Worm (Caenorhabditis elegans) whole organism, L1 larva: ENCODE data around the gene C02B10.4.

ENCODE experiments used
- C04F5.9 ChIP-seq: sonication (generic microtip); optimal IDR thresholded peaks from 2 replicates; lab custom pipeline; 2016; ENCODE audit warnings: missing genetic modification characterization, missing compliant biosample characterization
- F16B12.6 ChIP-seq: fragments of 150-350 bp; optimal IDR thresholded peaks from 2 replicates; lab custom pipeline; 2014; ENCODE audit warnings: missing biosample characterization, missing genetic modification characterization
- blmp-1 ChIP-seq: fragments of 150-350 bp; optimal IDR thresholded peaks from 2 replicates; lab custom pipeline; 2014; ENCODE audit warnings: missing biosample characterization, missing genetic modification characterization
- ceh-82 ChIP-seq, 3 experiments: fragments of 150-350 bp in 1 of 3; sonication (generic microtip) in 2 of 3; optimal IDR thresholded peaks; 2 replicates each; lab custom pipeline; 2014 to 2017; ENCODE audit warnings: missing biosample characterization in 3 of 3, missing genetic modification characterization in 3 of 3
- ceh-88 ChIP-seq: fragments of 200-800 bp; sonication (Bioruptor generic); IDR thresholded peaks from 2 replicates; pipeline ENCODE4 v1.3.6; 2022; ENCODE audit warnings: missing genetic modification characterization, missing compliant biosample characterization
- dpl-1 ChIP-seq, 3 experiments: fragments of 150-350 bp in 2 of 3; sonication (generic microtip) in 1 of 3; optimal IDR thresholded peaks; 2 replicates each; lab custom pipeline; 2014 to 2017; ENCODE audit warnings: missing biosample characterization in 3 of 3, missing genetic modification characterization in 3 of 3, missing genetic modification reagents in 3 of 3
- dsc-1 ChIP-seq: sonication (generic microtip); optimal IDR thresholded peaks from 2 replicates; lab custom pipeline; 2016; ENCODE audit warnings: mild to moderate bottlenecking, missing genetic modification characterization, missing compliant biosample characterization
- efl-1 ChIP-seq, 4 experiments: fragments of 150-350 bp; optimal IDR thresholded peaks in 3 of 4; peaks in 1 of 4; 1 replicate in 1 of 4; 2 replicates in 3 of 4; lab custom pipeline; 2014; ENCODE audit warnings: missing biosample characterization in 2 of 4, missing genetic modification characterization in 2 of 4, missing genetic modification reagents in 2 of 4
- efl-3 ChIP-seq: fragments of 200-800 bp; sonication (Bioruptor generic); optimal IDR thresholded peaks from 2 replicates; lab custom pipeline; 2018; ENCODE audit warnings: mild to moderate bottlenecking, missing genetic modification characterization, missing compliant biosample characterization
- egl-13 ChIP-seq: sonication (generic microtip); optimal IDR thresholded peaks from 2 replicates; lab custom pipeline; 2016; ENCODE audit warnings: missing genotype, missing genetic modification reagents, missing genetic modification characterization, missing compliant biosample characterization
- elt-3 ChIP-seq, 6 experiments: fragments of 150-350 bp in 1 of 6; sonication (generic microtip); optimal IDR thresholded peaks; 2 replicates each; lab custom pipeline; 2017 to 2018; ENCODE audit warnings: missing biosample characterization in 6 of 6, missing genetic modification characterization in 6 of 6, inconsistent platforms in 1 of 6
- ets-5 ChIP-seq: fragments of 200-800 bp; sonication (Bioruptor generic); IDR thresholded peaks from 2 replicates; pipeline ENCODE4 v1.3.6; 2022; ENCODE audit warnings: missing genetic modification characterization, missing compliant biosample characterization
- fkh-10 ChIP-seq: sonication (generic microtip); optimal IDR thresholded peaks from 2 replicates; lab custom pipeline; 2017; ENCODE audit warnings: missing biosample characterization, missing genetic modification reagents, missing genetic modification characterization
- fkh-4 ChIP-seq: sonication (generic microtip); optimal IDR thresholded peaks from 2 replicates; lab custom pipeline; 2016; ENCODE audit warnings: missing compliant biosample characterization, missing genetic modification characterization, borderline replicate concordance
- fkh-8 ChIP-seq: sonication (generic microtip); optimal IDR thresholded peaks from 2 replicates; lab custom pipeline; 2016; ENCODE audit warnings: mild to moderate bottlenecking, missing genetic modification characterization, missing compliant biosample characterization
- fos-1 ChIP-seq: fragments of 150-350 bp; optimal IDR thresholded peaks from 2 replicates; lab custom pipeline; 2014; ENCODE audit warnings: missing biosample characterization, missing genetic modification characterization
- hlh-17 ChIP-seq: fragments of 200-800 bp; sonication (Bioruptor generic); optimal IDR thresholded peaks from 2 replicates; lab custom pipeline; 2018; ENCODE audit warnings: missing genetic modification characterization, mild to moderate bottlenecking, missing compliant biosample characterization, moderate library complexity, borderline replicate concordance
- hlh-4 ChIP-seq: sonication (generic microtip); optimal IDR thresholded peaks from 2 replicates; lab custom pipeline; 2016; ENCODE audit warnings: mild to moderate bottlenecking, missing genetic modification characterization, missing compliant biosample characterization
- isw-1 ChIP-seq: fragments of 200-800 bp; sonication (Bioruptor generic); IDR thresholded peaks from 2 replicates; pipeline ENCODE4 v1.3.6; 2022; ENCODE audit warnings: missing genetic modification characterization, missing compliant biosample characterization
- jun-1 ChIP-seq: fragments of 150-350 bp; optimal IDR thresholded peaks from 2 replicates; lab custom pipeline; 2014; ENCODE audit warnings: missing biosample characterization, missing genetic modification reagents, missing genetic modification characterization
- lin-14 ChIP-seq: fragments of 200-800 bp; sonication (Bioruptor generic); optimal IDR thresholded peaks from 2 replicates; lab custom pipeline; 2018; ENCODE audit warnings: mild to moderate bottlenecking, missing genetic modification characterization, moderate library complexity, missing compliant biosample characterization
- lin-15B ChIP-seq: fragments of 150-350 bp; sonication (generic microtip); optimal IDR thresholded peaks from 3 replicates; lab custom pipeline; 2014; ENCODE audit warnings: missing biosample characterization, missing genetic modification characterization
- lin-35 ChIP-seq, 2 experiments: fragments of 150-350 bp; optimal IDR thresholded peaks; 2 replicates each; lab custom pipeline; 2014; ENCODE audit warnings: missing biosample characterization in 2 of 2, missing genetic modification characterization in 2 of 2, missing genetic modification reagents in 2 of 2
- lin-39 ChIP-seq: fragments of 150-350 bp; optimal IDR thresholded peaks from 2 replicates; lab custom pipeline; 2014; ENCODE audit warnings: missing biosample characterization, missing genetic modification reagents, missing genetic modification characterization
- lir-3 ChIP-seq: sonication (generic microtip); optimal IDR thresholded peaks from 2 replicates; lab custom pipeline; 2016; ENCODE audit warnings: mild to moderate bottlenecking, missing genetic modification characterization, moderate library complexity, missing compliant biosample characterization; ENCODE audit not compliant: poor library complexity
- lsy-2 ChIP-seq, 2 experiments: fragments of 150-350 bp; optimal IDR thresholded peaks; 2 replicates each; lab custom pipeline; 2014; ENCODE audit warnings: missing biosample characterization in 2 of 2, missing genetic modification characterization in 2 of 2
- mdl-1 ChIP-seq, 2 experiments: fragments of 150-350 bp; optimal IDR thresholded peaks; 2 replicates each; lab custom pipeline; 2014 to 2017; ENCODE audit warnings: missing biosample characterization in 2 of 2, missing genetic modification characterization in 2 of 2, inconsistent platforms in 1 of 2
- mep-1 ChIP-seq: fragments of 150-350 bp; optimal IDR thresholded peaks from 2 replicates; lab custom pipeline; 2014; ENCODE audit warnings: missing biosample characterization, missing genetic modification characterization
- nhr-19 ChIP-seq: fragments of 200-800 bp; sonication (Bioruptor generic); conservative IDR thresholded peaks from 2 replicates; pipeline ENCODE4 v1.3.6; 2022; ENCODE audit warnings: missing genetic modification characterization, missing compliant biosample characterization
- nhr-20 ChIP-seq: sonication (generic microtip); optimal IDR thresholded peaks from 2 replicates; lab custom pipeline; 2016; ENCODE audit warnings: mild to moderate bottlenecking, missing genetic modification characterization, missing compliant biosample characterization
- nhr-237 ChIP-seq: fragments of 150-350 bp; optimal IDR thresholded peaks from 2 replicates; lab custom pipeline; 2014; ENCODE audit warnings: missing biosample characterization, missing genetic modification characterization
- nhr-47 ChIP-seq: sonication (generic microtip); optimal IDR thresholded peaks from 2 replicates; lab custom pipeline; 2016; ENCODE audit warnings: mild to moderate bottlenecking, missing genetic modification characterization, moderate library complexity, missing compliant biosample characterization
- nhr-71 ChIP-seq: sonication (generic microtip); optimal IDR thresholded peaks from 2 replicates; lab custom pipeline; 2016; ENCODE audit warnings: mild to moderate bottlenecking, missing genetic modification characterization, moderate library complexity, missing compliant biosample characterization
- nhr-76 ChIP-seq: sonication (generic microtip); optimal IDR thresholded peaks from 2 replicates; lab custom pipeline; 2017; ENCODE audit warnings: missing biosample characterization, missing genetic modification characterization
- nhr-77 ChIP-seq: fragments of 150-350 bp; optimal IDR thresholded peaks from 2 replicates; lab custom pipeline; 2014; ENCODE audit warnings: missing biosample characterization, missing genetic modification characterization
- pag-3 ChIP-seq: sonication (generic microtip); optimal IDR thresholded peaks from 2 replicates; lab custom pipeline; 2017; ENCODE audit warnings: missing genetic modification characterization, mild to moderate bottlenecking, missing compliant biosample characterization, antibody characterized with exemption, borderline replicate concordance; ENCODE audit not compliant: insufficient read depth
- pqm-1 ChIP-seq: sonication (generic microtip); optimal IDR thresholded peaks from 3 replicates; lab custom pipeline; 2017; ENCODE audit warnings: missing biosample characterization, missing genetic modification characterization
- skn-1 ChIP-seq: fragments of 150-350 bp; optimal IDR thresholded peaks from 2 replicates; lab custom pipeline; 2014; ENCODE audit warnings: missing biosample characterization, missing genetic modification characterization
- snpc-4 ChIP-seq: fragments of 150-350 bp; optimal IDR thresholded peaks from 2 replicates; lab custom pipeline; 2014; ENCODE audit warnings: missing biosample characterization, missing genetic modification characterization
- snu-23 ChIP-seq: sonication (generic microtip); optimal IDR thresholded peaks from 2 replicates; lab custom pipeline; 2016; ENCODE audit warnings: missing genetic modification characterization, missing compliant biosample characterization
- swsn-7 ChIP-seq: sonication (generic microtip); optimal IDR thresholded peaks from 2 replicates; lab custom pipeline; 2016; ENCODE audit warnings: missing genetic modification characterization, missing compliant biosample characterization
- tbx-2 ChIP-seq: sonication (generic microtip); optimal IDR thresholded peaks from 2 replicates; lab custom pipeline; 2016; ENCODE audit warnings: missing genetic modification characterization, missing compliant biosample characterization
- unc-30 ChIP-seq: sonication (generic microtip); optimal IDR thresholded peaks from 2 replicates; lab custom pipeline; 2017; ENCODE audit warnings: missing biosample characterization, missing genetic modification characterization
- unc-62 ChIP-seq: fragments of 150-350 bp; optimal IDR thresholded peaks from 2 replicates; lab custom pipeline; 2014; ENCODE audit warnings: missing biosample characterization, missing genetic modification reagents, missing genetic modification characterization
- unc-86 ChIP-seq: sonication (generic microtip); optimal IDR thresholded peaks from 2 replicates; lab custom pipeline; 2016; ENCODE audit warnings: missing genetic modification characterization, missing compliant biosample characterization
- unc-98 ChIP-seq: fragments of 200-800 bp; sonication (Bioruptor generic); IDR thresholded peaks from 2 replicates; pipeline ENCODE4 v1.3.6; 2022; ENCODE audit warnings: missing genetic modification characterization, missing compliant biosample characterization
- zag-1 ChIP-seq: fragments of 150-350 bp; optimal IDR thresholded peaks from 2 replicates; lab custom pipeline; 2014; ENCODE audit warnings: missing biosample characterization, missing genetic modification characterization

Gene C02B10.4

DNA sequence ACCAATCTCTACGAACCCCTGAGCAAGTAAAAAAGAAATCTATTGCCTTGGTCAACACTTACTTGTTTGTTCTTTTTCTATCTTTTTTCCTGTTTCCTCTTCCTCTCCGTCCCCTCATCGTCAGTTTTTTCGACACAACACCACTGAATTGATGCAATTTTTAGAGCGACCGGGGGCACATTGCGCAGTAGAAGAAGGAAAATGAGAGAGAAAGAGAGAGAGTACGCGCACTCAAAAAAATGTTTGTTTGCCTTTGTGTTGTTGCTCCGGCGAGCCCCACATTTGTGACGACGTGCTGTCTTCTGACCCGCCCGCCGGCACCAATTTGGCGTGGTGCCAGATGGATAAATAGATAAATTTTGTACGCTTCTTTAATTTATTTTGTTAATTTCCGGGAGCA is 8.8 kb downstream of the C02B10.4 start:
- TF ChIP-seq tbx-2 (tag; lab: Kevin White, UChicago): peak; percentile 17
- peak in 1 of 2 experiments; percentile 1 for TF ChIP-seq efl-1 (optimal IDR thresholded peaks at IDR 0.05; lab: Kevin White, UChicago)
- TF ChIP-seq efl-1 (GFP tag; optimal IDR thresholded peaks at IDR 0.05 in 1 of 2; lab: Kevin White, UChicago): peak in 1 of 2 experiments; percentile 71
- TF ChIP-seq F16B12.6: no peak
- TF ChIP-seq lin-14 (GFP tag; lab: Kevin White, UChicago): peak; percentile 89
- TF ChIP-seq lin-35 (GFP tag; optimal IDR thresholded peaks at IDR 0.05; lab: Kevin White, UChicago): no peak
- TF ChIP-seq fkh-10: peak; percentile 26
- TF ChIP-seq nhr-71 (tag; lab: Kevin White, UChicago): peak; percentile 17
- TF ChIP-seq elt-3 (tag; optimal IDR thresholded peaks at IDR 0.05; lab: Kevin White, UChicago): no peak
- TF ChIP-seq dpl-1 (GFP tag; optimal IDR thresholded peaks at IDR 0.05; lab: Kevin White, UChicago): peak in 1 of 3 experiments; percentile 29
- TF ChIP-seq lin-15B (tag; lab: Kevin White, UChicago): no peak
- no peak for TF ChIP-seq lin-39
- peak in 1 of 2 experiments; percentile 44 for TF ChIP-seq lsy-2 (tag; optimal IDR thresholded peaks at IDR 0.05; lab: Kevin White, UChicago)
- no peak for TF ChIP-seq unc-30 (tag; lab: Kevin White, UChicago)
- peak; percentile 25 for TF ChIP-seq fkh-8
- peak; percentile 47 for TF ChIP-seq nhr-47
- TF ChIP-seq ceh-82 (tag; optimal IDR thresholded peaks at IDR 0.05; lab: Kevin White, UChicago): peak in 2 of 3 experiments; percentile 2 to 51
- TF ChIP-seq mdl-1 (tag; optimal IDR thresholded peaks at IDR 0.05; lab: Kevin White, UChicago): no peak
- TF ChIP-seq swsn-7 (tag; lab: Kevin White, UChicago): peak; percentile 9
- TF ChIP-seq mep-1 (tag; lab: Kevin White, UChicago): peak; percentile 23
- no peak for TF ChIP-seq blmp-1
- TF ChIP-seq C04F5.9 (tag; lab: Kevin White, UChicago): no peak
- no peak for TF ChIP-seq nhr-76 (tag; lab: Kevin White, UChicago)
- TF ChIP-seq pqm-1 (tag; lab: Kevin White, UChicago): no peak
- TF ChIP-seq fkh-4 (tag; lab: Kevin White, UChicago): no peak
- peak; percentile 4 for TF ChIP-seq snu-23
- peak; percentile 28; the same call in 1 of the 2 replicates for TF ChIP-seq nhr-19 (GFP tag; lab: Robert Waterston, UW)
- TF ChIP-seq jun-1 (tag; lab: Kevin White, UChicago): no peak
- TF ChIP-seq pag-3: no peak
- TF ChIP-seq ets-5: no peak
- no peak for TF ChIP-seq hlh-17 (GFP tag; lab: Kevin White, UChicago)

DNA sequence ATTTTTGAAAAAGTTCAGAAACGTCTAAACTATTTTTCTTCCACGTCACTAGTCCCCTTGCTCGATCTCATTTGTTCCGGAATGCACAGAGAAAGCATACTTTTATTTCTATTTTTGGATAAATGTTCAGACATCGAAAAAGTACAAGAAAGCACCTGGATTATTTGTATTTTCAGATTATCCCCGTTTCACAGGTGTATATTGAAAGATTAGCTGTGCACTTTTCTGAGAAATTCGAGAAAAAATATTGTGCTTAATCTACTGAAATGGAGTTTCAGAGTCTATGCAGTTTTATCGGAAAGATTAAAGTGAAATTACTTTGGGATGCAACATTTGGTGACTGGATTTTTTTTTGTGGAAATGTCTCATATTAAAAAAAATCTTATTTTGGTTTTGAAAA is 10.6 kb downstream of the C02B10.4 start:
- TF ChIP-seq egl-13 (tag; lab: Kevin White, UChicago) (peak; percentile 24), dsc-1 (tag; lab: Kevin White, UChicago) (peak; percentile 67), hlh-4 (tag; lab: Kevin White, UChicago) (peak; percentile 69), nhr-47 (peak; percentile 22), efl-3 (GFP tag; lab: Kevin White, UChicago) (no peak), nhr-71 (tag; lab: Kevin White, UChicago) (peak; percentile 27)

DNA sequence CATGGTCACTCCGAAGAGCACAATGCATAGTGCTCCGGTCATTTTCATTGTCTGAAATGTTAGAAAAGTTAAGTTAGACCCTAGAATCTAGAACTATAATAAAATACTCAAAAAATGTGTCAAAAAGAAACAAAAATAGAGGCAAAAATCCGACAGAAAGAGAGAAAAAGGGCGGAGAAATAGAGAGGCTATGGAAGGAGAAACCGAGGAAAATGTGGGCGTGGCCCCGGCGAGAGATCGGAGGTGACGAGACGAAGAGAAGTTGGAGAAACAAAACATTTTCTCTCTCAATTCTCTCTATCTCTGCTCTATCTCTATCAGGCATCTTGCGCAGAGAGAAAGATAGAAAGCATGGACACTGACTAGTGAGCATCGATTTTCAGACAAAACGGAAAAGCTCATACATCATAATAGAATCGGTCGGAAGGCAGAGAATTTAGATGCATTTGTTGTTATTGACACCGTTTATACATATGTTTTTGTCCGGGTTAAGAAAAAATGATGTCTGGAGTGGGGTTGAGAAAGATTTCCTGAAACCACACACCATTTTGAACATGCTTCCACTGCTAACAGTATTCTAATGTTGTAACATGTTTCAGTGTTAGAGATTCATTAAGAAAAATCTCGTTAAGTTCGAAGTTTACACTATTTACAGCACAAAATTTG is 12.0 kb downstream of the C02B10.4 start, which contains the start of gene C02B10.3:
C02B10.3 (minus strand) TSS at position 51 of the 666 bp plus-strand sequence.
- peak in 2 of 3 experiments; percentile 36 to 70 for TF ChIP-seq ceh-82 (tag; optimal IDR thresholded peaks at IDR 0.05; lab: Kevin White, UChicago)
- peak; percentile 36 to 44 for TF ChIP-seq efl-1 (optimal IDR thresholded peaks at IDR 0.05; lab: Kevin White, UChicago)
- TF ChIP-seq efl-1 (GFP tag; optimal IDR thresholded peaks at IDR 0.05 in 1 of 2; lab: Kevin White, UChicago): peak in 1 of 2 experiments; percentile 78
- TF ChIP-seq unc-62 (GFP tag; lab: Kevin White, UChicago): no peak
- TF ChIP-seq skn-1 (tag; lab: Kevin White, UChicago): peak; percentile 53
- no peak for TF ChIP-seq nhr-20 (tag; lab: Kevin White, UChicago)
- TF ChIP-seq nhr-237: no peak
- TF ChIP-seq lir-3 (tag; lab: Kevin White, UChicago): no peak
- no peak for TF ChIP-seq ceh-88
- peak; percentile 12 for TF ChIP-seq nhr-77 (tag; lab: Kevin White, UChicago)
- TF ChIP-seq fkh-10: peak; percentile 40
- peak; percentile 46 for TF ChIP-seq snu-23
- peak; percentile 29 for TF ChIP-seq isw-1 (GFP tag; lab: Robert Waterston, UW)
- peak; percentile 24 for TF ChIP-seq zag-1 (tag; lab: Kevin White, UChicago)
- TF ChIP-seq F16B12.6: peak; percentile 19
- TF ChIP-seq snpc-4: no peak
- TF ChIP-seq fos-1 (tag; lab: Kevin White, UChicago): no peak
- TF ChIP-seq nhr-47: peak; percentile 62
- peak; percentile 25 for TF ChIP-seq tbx-2 (tag; lab: Kevin White, UChicago)
- peak; percentile 21 for TF ChIP-seq unc-86
- TF ChIP-seq unc-98 (GFP tag; lab: Robert Waterston, UW): no peak
- peak; percentile 61 for TF ChIP-seq blmp-1
- peak; percentile 30 for TF ChIP-seq swsn-7 (tag; lab: Kevin White, UChicago)
